Worm (Caenorhabditis elegans) whole organism, midembryonic: Measurements from ENCODE around the gene vha-6.

Source experiments
- T22C8.4 ChIP-seq: fragments of 200-800 bp; sonication (Bioruptor generic); IDR thresholded peaks from 2 replicates; pipeline ENCODE4 v1.3.6; 2022; ENCODE audit warnings: missing genetic modification characterization, missing compliant biosample characterization
- cog-1 ChIP-seq: sonication (generic microtip); optimal IDR thresholded peaks from 2 replicates; lab custom pipeline; 2016; ENCODE audit warnings: missing genetic modification characterization, missing compliant biosample characterization
- flt-1 ChIP-seq: fragments of 200-800 bp; sonication (Bioruptor generic); IDR thresholded peaks from 2 replicates; pipeline ENCODE4 v1.3.6; 2022; ENCODE audit warnings: missing genetic modification characterization, missing compliant biosample characterization
- klf-2 ChIP-seq: fragments of 200-800 bp; sonication (Bioruptor generic); conservative IDR thresholded peaks from 2 replicates; pipeline ENCODE4 v1.3.6; 2022; ENCODE audit warnings: missing genetic modification reagents, missing genetic modification characterization, missing compliant biosample characterization
- med-1 ChIP-seq: sonication (generic microtip); optimal IDR thresholded peaks from 2 replicates; lab custom pipeline; 2017; ENCODE audit warnings: missing genetic modification characterization, mild to moderate bottlenecking, missing compliant biosample characterization, antibody characterized with exemption, missing genetic modification reagents; ENCODE audit not compliant: insufficient read depth
- ref-1 ChIP-seq: fragments of 200-800 bp; sonication (Bioruptor generic); conservative IDR thresholded peaks from 2 replicates; pipeline ENCODE4 v1.3.6; 2022; ENCODE audit warnings: missing genetic modification reagents, missing genetic modification characterization, missing compliant biosample characterization
- ztf-23 ChIP-seq: fragments of 200-800 bp; sonication (Bioruptor generic); IDR thresholded peaks from 2 replicates; pipeline ENCODE4 v1.3.6; 2022; ENCODE audit warnings: missing genetic modification reagents, missing genetic modification characterization, missing compliant biosample characterization
- ztf-29 ChIP-seq: fragments of 200-800 bp; sonication (Bioruptor generic); IDR thresholded peaks from 2 replicates; pipeline ENCODE4 v1.3.6; 2022; ENCODE audit warnings: missing genetic modification reagents, missing genetic modification characterization, missing compliant biosample characterization

DNA sequence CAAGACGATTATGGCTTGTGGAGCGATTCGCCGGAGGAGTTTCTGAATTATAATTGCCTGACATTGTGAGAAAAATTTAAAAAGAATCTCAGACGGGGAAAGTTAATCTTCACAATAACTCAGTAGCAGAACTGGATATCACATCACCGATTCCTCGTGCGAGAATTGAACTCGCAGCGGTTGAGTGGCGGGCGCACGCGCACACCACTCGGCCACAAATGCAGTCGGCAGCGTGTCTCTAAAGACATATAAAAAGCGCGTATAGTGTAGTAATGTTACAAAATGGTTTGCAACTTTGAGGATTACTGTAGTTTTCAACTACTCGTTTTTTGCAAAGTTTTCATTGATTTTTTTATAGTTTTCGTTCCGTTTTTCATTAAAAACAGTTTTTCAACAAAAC, 46.3 kb upstream of the vha-6 start:
- TF ChIP-seq med-1 (GFP tag; lab: Kevin White, UChicago) (peak; percentile 85), ztf-29 (GFP tag; lab: Robert Waterston, UW) (peak; percentile 95), flt-1 (GFP tag; lab: Robert Waterston, UW) (peak; percentile 98), T22C8.4 (GFP tag; lab: Robert Waterston, UW) (peak; percentile 96), cog-1 (tag; lab: Kevin White, UChicago) (peak; percentile 93), ref-1 (peak; percentile 94), ztf-23 (GFP tag; lab: Robert Waterston, UW) (peak; percentile 96), klf-2 (peak; percentile 98)
